Worm (Caenorhabditis elegans): Measurements from ENCODE around the gene erd-2.1.

Gene erd-2.1

DNA sequence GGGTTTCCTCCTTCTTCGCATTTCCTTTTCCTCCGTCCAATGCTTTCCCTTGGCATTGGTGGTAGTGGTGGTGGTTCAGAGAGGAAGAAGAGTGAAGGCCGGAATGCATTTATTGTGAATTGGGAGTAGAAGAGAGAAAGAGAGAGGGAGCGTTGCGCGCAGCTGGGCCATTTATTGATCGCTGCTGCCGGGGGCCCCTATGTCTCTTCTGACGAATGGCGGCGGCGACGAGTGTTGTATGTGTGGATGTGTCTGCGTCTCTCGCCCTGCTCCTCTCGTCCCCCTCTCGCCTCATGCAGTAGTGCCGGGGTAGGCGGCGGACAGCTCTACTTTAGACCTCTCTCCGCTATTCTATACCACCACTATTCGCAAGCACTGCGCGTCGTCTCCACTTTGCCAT is 12.0 kb downstream of the erd-2.1 start, which contains the start of gene unc-115 (continued):
- TF ChIP-seq ctbp-1 (GFP tag; IDR thresholded peaks at IDR 0.05), result peak; percentile 91
- TF ChIP-seq nhr-48 (tag; optimal IDR thresholded peaks at IDR 0.05), result peak; percentile 57
- TF ChIP-seq lsy-2 (tag; optimal IDR thresholded peaks at IDR 0.05), result peak; percentile 60 to 63
- peak; percentile 52 for TF ChIP-seq spr-1 (tag; optimal IDR thresholded peaks at IDR 0.05)
- TF ChIP-seq unc-62 (GFP tag; optimal IDR thresholded peaks at IDR 0.05 in 1 of 2), result peak in 1 of 2 experiments; percentile 96
- TF ChIP-seq unc-62 (tag; optimal IDR thresholded peaks at IDR 0.05), result no peak
- no peak for TF ChIP-seq unc-130 (GFP tag; optimal IDR thresholded peaks at IDR 0.05)
- TF ChIP-seq dpl-1 (GFP tag; optimal IDR thresholded peaks at IDR 0.05), result peak; percentile 20
- TF ChIP-seq Y75B8A.6 (GFP tag; IDR thresholded peaks at IDR 0.05), result no peak
- no peak for TF ChIP-seq pqm-1 (tag; optimal IDR thresholded peaks at IDR 0.05)

- TF ChIP-seq F37D6.2 (tag; optimal IDR thresholded peaks at IDR 0.05) (peak; percentile 68), ceh-44 (GFP tag; IDR thresholded peaks at IDR 0.05) (peak; percentile 80), unc-130 (GFP tag; optimal IDR thresholded peaks at IDR 0.05) (peak; percentile 47), ceh-62 (tag; optimal IDR thresholded peaks at IDR 0.05) (no peak), unc-39 (tag; optimal IDR thresholded peaks at IDR 0.05) (no peak), mxl-3 (GFP tag; optimal IDR thresholded peaks at IDR 0.05) (peak; percentile 56), arid-1 (GFP tag; conservative IDR thresholded peaks at IDR 0.05) (peak; percentile 90), jun-1 (tag; optimal IDR thresholded peaks at IDR 0.05) (no peak), lin-13 (GFP tag; optimal IDR thresholded peaks at IDR 0.05) (no peak), nhr-102 (tag; optimal IDR thresholded peaks at IDR 0.05) (peak; percentile 79), pqm-1 (tag; optimal IDR thresholded peaks at IDR 0.05) (no peak), nhr-76 (tag; optimal IDR thresholded peaks at IDR 0.05) (no peak), gei-8 (GFP tag; optimal IDR thresholded peaks at IDR 0.05) (peak; percentile 72), daf-19 (GFP tag; conservative IDR thresholded peaks at IDR 0.05) (peak; percentile 93), dmd-6 (GFP tag; IDR thresholded peaks at IDR 0.05) (peak; percentile 68), nhr-25 (tag; optimal IDR thresholded peaks at IDR 0.05; ENCODE audit: borderline replicate concordance, insufficient read depth) (peak; percentile 20), hlh-30 (tag; optimal IDR thresholded peaks at IDR 0.05; ENCODE audit: insufficient read depth) (peak; percentile 69), aha-1 (tag) (peak; percentile 99), T20F7.1 (GFP tag; optimal IDR thresholded peaks at IDR 0.05) (no peak), hmg-1.1 (GFP tag; IDR thresholded peaks at IDR 0.05) (peak; percentile 84), ctbp-1 (GFP tag; IDR thresholded peaks at IDR 0.05) (peak; percentile 77; the same call in 1 of the 2 replicates), lsy-2 (tag; optimal IDR thresholded peaks at IDR 0.05) (peak in 1 of 2 experiments; percentile 71), tra-1 (GFP tag; IDR thresholded peaks at IDR 0.05) (peak; percentile 84), mes-2 (tag; optimal IDR thresholded peaks at IDR 0.05; ENCODE audit: poor library complexity, severe bottlenecking) (peak; percentile 79), zfp-3 (GFP tag; conservative IDR thresholded peaks at IDR 0.05) (no peak), vab-7 (GFP tag; IDR thresholded peaks at IDR 0.05) (peak; percentile 85), mdl-1 (tag; optimal IDR thresholded peaks at IDR 0.05) (no peak), zip-2 (tag; optimal IDR thresholded peaks at IDR 0.05) (no peak), F10B5.3 (tag; optimal IDR thresholded peaks at IDR 0.05) (peak; percentile 70), egl-43 (GFP tag; IDR thresholded peaks at IDR 0.05) (peak; percentile 94), daf-16 (GFP tag; optimal IDR thresholded peaks at IDR 0.05) (peak; percentile 65 to 87), daf-16 (tag; optimal IDR thresholded peaks at IDR 0.05) (peak; percentile 49), nhr-77 (tag; optimal IDR thresholded peaks at IDR 0.05) (no peak), spr-3 (GFP tag; optimal IDR thresholded peaks at IDR 0.05) (peak; percentile 59), ama-1 (optimal IDR thresholded peaks at IDR 0.05) (no peak), D1046.2 (GFP tag; IDR thresholded peaks at IDR 0.05) (peak; percentile 76), ZK337.2 (GFP tag; IDR thresholded peaks at IDR 0.05) (peak; percentile 80), zag-1 (tag; optimal IDR thresholded peaks at IDR 0.05) (no peak), lin-1 (GFP tag; IDR thresholded peaks at IDR 0.05) (peak; percentile 75), F26F4.8 (GFP tag; conservative IDR thresholded peaks at IDR 0.05) (peak; percentile 73; the same call in 1 of the 2 replicates), madf-9 (GFP tag; conservative IDR thresholded peaks at IDR 0.05) (peak; percentile 78), Y48G9A.11 (GFP tag; IDR thresholded peaks at IDR 0.05) (no peak; the same call in 1 of the 2 replicates), dve-1 (tag; optimal IDR thresholded peaks at IDR 0.05; ENCODE audit: insufficient read depth) (peak; percentile 65)
Measured at ce11 chrX:10145011-10145410, 13.6 kb downstream of the erd-2.1 start.

Data from whole organism, L4 larva.